Worm (Caenorhabditis elegans): Measurements from ENCODE around the gene F56H9.8.

DNA sequence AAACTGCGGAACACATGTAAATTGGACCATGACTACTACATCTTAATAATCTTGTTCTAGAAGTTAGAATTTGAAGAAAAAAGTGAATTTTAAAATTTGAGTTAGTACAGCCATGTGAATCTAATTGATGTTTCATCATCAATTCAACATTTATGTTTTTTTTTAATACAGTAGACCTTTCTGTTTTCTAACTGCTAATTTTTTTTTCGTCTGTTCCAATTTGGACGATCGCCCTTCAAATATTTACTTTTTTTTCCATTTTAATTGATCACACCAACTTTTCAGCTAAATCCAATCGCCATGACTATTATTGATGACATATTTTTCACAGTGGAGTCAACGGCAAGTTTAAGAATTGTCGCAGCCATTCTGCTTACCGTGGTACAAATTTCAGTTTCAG, 26.0 kb downstream of the F56H9.8 start, which contains the start of gene srx-116:
- TF ChIP-seq nhr-129 (tag; optimal IDR thresholded peaks at IDR 0.05) = no peak
- TF ChIP-seq ztf-11 (tag; optimal IDR thresholded peaks at IDR 0.05) = no peak
- TF ChIP-seq nhr-25 (tag; optimal IDR thresholded peaks at IDR 0.05) = no peak
